Worm (Caenorhabditis elegans): Measurements from ENCODE around the gene nrde-1.

nrde-1 gene

DNA sequence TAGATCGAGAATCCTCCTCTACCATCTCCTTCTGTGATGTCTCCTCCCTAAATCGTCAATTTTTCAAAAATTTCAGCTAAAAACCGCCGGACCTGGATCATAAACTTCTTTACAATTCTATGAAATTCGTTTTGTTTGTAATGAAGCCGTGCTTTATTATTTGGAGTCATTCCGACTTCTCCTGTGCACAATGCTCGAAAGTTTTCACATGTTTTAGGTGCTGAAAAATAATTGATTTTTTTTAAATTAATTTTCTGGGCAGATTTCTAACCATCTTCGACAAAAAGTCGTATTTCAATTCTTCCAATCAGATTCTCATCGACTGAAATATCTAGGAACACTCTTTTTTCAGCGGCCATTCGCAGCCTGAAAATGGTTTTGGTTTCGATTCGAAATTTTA is 14.0 kb upstream of the nrde-1 start, which contains the start of gene cyn-9:
Gene cyn-9, minus strand, starts transcription at position 366 of the 400 bp plus-strand sequence.
- TF ChIP-seq nhr-23 (tag; optimal IDR thresholded peaks at IDR 0.05) = peak; percentile 54
- TF ChIP-seq nhr-43 (tag; optimal IDR thresholded peaks at IDR 0.05; ENCODE audit: poor library complexity, severe bottlenecking) = peak; percentile 26
- no peak for TF ChIP-seq nhr-25 (tag; optimal IDR thresholded peaks at IDR 0.05)
- TF ChIP-seq ztf-4 (tag; optimal IDR thresholded peaks at IDR 0.05) = no peak
- peak; percentile 25 for TF ChIP-seq ceh-28 (tag; optimal IDR thresholded peaks at IDR 0.05)

DNA sequence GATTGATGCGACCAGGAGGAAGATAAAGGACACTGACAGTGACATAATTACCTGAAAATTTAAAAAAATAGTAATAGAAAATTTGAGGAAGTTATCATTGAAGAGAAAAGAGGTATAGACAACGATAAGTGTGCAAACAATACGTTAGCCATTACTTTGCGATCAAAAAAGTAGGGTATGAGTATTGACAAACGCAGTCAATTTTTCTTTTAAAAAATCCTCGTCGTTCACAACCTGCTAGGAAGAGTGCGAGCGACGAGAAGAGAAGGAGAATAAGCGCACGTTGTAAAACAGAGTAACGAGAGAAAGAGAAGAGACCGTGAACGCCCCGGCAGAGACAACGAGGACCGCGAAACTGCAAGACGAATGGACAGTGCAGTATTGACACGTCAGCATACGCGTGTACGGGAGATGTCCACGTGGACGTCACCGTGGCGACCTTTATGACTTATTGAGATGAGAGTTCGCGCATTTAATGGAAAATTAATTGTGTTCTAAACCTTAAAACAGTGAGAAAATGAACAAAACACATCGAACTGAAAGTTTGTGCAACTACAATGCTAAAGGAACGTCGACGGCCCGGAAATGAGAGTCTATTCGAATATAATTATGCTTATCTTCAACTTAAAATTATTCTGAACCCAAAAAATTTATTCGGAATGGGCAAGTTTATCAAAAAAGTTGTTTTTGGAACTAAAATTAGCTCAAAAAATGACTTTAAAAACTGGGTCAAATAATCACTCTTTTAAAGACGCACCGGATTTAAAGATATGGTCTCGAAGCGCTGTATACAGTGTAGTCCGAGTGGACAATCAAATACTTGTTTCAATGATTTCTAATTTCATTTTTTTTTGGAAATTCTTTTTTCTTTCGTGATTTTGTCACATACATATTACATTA is 11.6 kb upstream of the nrde-1 start, which contains the start of the genes pdi-1 and C14B1.2:
Gene pdi-1, minus strand, starts transcription at position 51 of the 900 bp plus-strand sequence.
Gene C14B1.2, plus strand, starts transcription at position 850 of the 900 bp plus-strand sequence.
- no peak for TF ChIP-seq R02D3.7 (tag; optimal IDR thresholded peaks at IDR 0.05)
- TF ChIP-seq lin-15B (tag; optimal IDR thresholded peaks at IDR 0.05) = peak; percentile 65
- no peak for TF ChIP-seq unc-62 (GFP tag; optimal IDR thresholded peaks at IDR 0.05)
- no peak for TF ChIP-seq skn-1 (tag; optimal IDR thresholded peaks at IDR 0.05)
- TF ChIP-seq nhr-28 (tag; optimal IDR thresholded peaks at IDR 0.05) = no peak
- TF ChIP-seq nfya-1 (tag; optimal IDR thresholded peaks at IDR 0.05; ENCODE audit: insufficient read depth) = peak; percentile 92
- no peak for TF ChIP-seq ama-1 (optimal IDR thresholded peaks at IDR 0.05)
- TF ChIP-seq ceh-82 (tag; optimal IDR thresholded peaks at IDR 0.05) = no peak
- no peak for TF ChIP-seq fkh-2 (tag; optimal IDR thresholded peaks at IDR 0.05)
- TF ChIP-seq snpc-4 (tag; optimal IDR thresholded peaks at IDR 0.05) = peak; percentile 33
- TF ChIP-seq sea-2 (GFP tag; optimal IDR thresholded peaks at IDR 0.05) = no peak
- TF ChIP-seq fos-1 (tag; optimal IDR thresholded peaks at IDR 0.05) = peak; percentile 28
- TF ChIP-seq mdl-1 (tag; optimal IDR thresholded peaks at IDR 0.05) = peak; percentile 5
- peak; percentile 67 for TF ChIP-seq nhr-43 (tag; optimal IDR thresholded peaks at IDR 0.05; ENCODE audit: poor library complexity, severe bottlenecking)
- peak; percentile 29 for TF ChIP-seq pqm-1 (tag; optimal IDR thresholded peaks at IDR 0.05)
- TF ChIP-seq zag-1 (tag; optimal IDR thresholded peaks at IDR 0.05) = no peak
- TF ChIP-seq ztf-4 (tag; optimal IDR thresholded peaks at IDR 0.05) = no peak
- TF ChIP-seq nhr-25 (tag; optimal IDR thresholded peaks at IDR 0.05) = peak; percentile 79
- peak; percentile 83 for TF ChIP-seq pha-4 (tag; optimal IDR thresholded peaks at IDR 0.05)
- TF ChIP-seq elt-2 (tag; optimal IDR thresholded peaks at IDR 0.05) = peak; percentile 44
- peak; percentile 16 for TF ChIP-seq jun-1 (tag; optimal IDR thresholded peaks at IDR 0.05)
- TF ChIP-seq nhr-23 (tag; optimal IDR thresholded peaks at IDR 0.05) = peak; percentile 21
- TF ChIP-seq lsy-12 (tag; optimal IDR thresholded peaks at IDR 0.05) = peak; percentile 29
- peak; percentile 0 for TF ChIP-seq lin-39 (tag; optimal IDR thresholded peaks at IDR 0.05)
- peak; percentile 20 for TF ChIP-seq ceh-28 (tag; optimal IDR thresholded peaks at IDR 0.05)
- TF ChIP-seq elt-1 (tag; optimal IDR thresholded peaks at IDR 0.05) = no peak
- no peak for TF ChIP-seq hmg-11 (tag; optimal IDR thresholded peaks at IDR 0.05)

DNA sequence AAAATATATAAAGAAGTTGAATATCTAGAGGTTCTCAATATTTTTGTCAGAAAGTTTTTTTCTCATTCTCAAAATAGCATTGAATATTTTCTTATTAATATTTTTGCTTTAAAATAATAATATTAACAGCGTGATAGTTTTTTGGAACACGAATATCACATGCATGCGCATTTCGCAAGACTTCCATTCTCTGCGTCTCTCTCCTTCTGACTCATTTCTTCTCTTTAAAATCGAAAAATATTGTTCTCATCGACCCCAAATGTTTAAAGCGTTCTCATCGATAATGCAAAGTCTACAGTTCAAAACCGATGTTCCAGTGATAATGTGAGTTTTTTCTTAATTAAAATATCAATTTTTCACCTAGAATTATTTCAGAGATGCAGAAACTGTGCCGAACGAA is 9.9 kb upstream of the nrde-1 start, which contains the start of gene C14B1.3:
Gene C14B1.3, plus strand, starts transcription at position 168 of the 400 bp plus-strand sequence.
- TF ChIP-seq lin-15B (tag; optimal IDR thresholded peaks at IDR 0.05) (peak; percentile 20), elt-3 (tag; optimal IDR thresholded peaks at IDR 0.05) (no peak), nfya-1 (tag; optimal IDR thresholded peaks at IDR 0.05; ENCODE audit: insufficient read depth) (peak; percentile 65), jun-1 (tag; optimal IDR thresholded peaks at IDR 0.05) (peak; percentile 69), ceh-82 (tag; optimal IDR thresholded peaks at IDR 0.05) (no peak), pha-4 (tag; optimal IDR thresholded peaks at IDR 0.05) (peak; percentile 50), ama-1 (optimal IDR thresholded peaks at IDR 0.05) (peak; percentile 1), snpc-4 (tag; optimal IDR thresholded peaks at IDR 0.05) (peak; percentile 12), elt-2 (tag; optimal IDR thresholded peaks at IDR 0.05) (peak; percentile 21), nhr-23 (tag; optimal IDR thresholded peaks at IDR 0.05) (peak; percentile 45), ZK546.5 (tag; optimal IDR thresholded peaks at IDR 0.05) (no peak)

DNA sequence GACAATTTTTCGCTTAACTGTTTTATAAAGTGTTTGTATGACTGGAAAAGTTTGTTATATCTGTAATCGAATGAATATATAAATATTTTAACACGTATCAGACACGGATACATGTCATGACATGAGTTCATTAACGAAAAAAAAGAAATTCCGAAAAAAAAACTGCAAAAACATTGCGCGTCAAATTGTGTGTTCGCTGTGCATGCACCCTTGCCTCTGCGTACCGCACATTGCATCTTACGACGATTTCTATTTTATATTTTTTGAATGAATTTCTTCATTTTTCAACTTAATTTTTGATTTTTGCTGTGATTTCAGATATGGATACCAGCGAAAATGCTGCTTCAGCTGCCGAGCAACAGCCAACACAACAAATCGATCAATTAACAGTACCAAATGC is 8.3 kb upstream of the nrde-1 start, which contains the start of gene wdr-5.1:
Gene wdr-5.1, plus strand, starts transcription at position 319 of the 400 bp plus-strand sequence.
- TF ChIP-seq egl-27 (tag; optimal IDR thresholded peaks at IDR 0.05) = no peak
- peak; percentile 48 for TF ChIP-seq nhr-43 (tag; optimal IDR thresholded peaks at IDR 0.05; ENCODE audit: poor library complexity, severe bottlenecking)
- no peak for TF ChIP-seq eor-1 (tag; optimal IDR thresholded peaks at IDR 0.05)
- TF ChIP-seq mml-1 (tag; optimal IDR thresholded peaks at IDR 0.05) = no peak
- peak; percentile 43 for TF ChIP-seq lin-15B (tag; optimal IDR thresholded peaks at IDR 0.05)
- TF ChIP-seq nhr-76 (tag; optimal IDR thresholded peaks at IDR 0.05) = no peak
- TF ChIP-seq fkh-2 (tag; optimal IDR thresholded peaks at IDR 0.05) = no peak
- no peak for TF ChIP-seq daf-12 (tag; optimal IDR thresholded peaks at IDR 0.05)
- TF ChIP-seq sea-2 (GFP tag; optimal IDR thresholded peaks at IDR 0.05) = no peak
- no peak for TF ChIP-seq unc-62 (GFP tag; optimal IDR thresholded peaks at IDR 0.05)
- TF ChIP-seq skn-1 (tag; optimal IDR thresholded peaks at IDR 0.05) = no peak
- peak; percentile 46 for TF ChIP-seq hmg-11 (tag; optimal IDR thresholded peaks at IDR 0.05)
- no peak for TF ChIP-seq nhr-28 (tag; optimal IDR thresholded peaks at IDR 0.05)
- no peak for TF ChIP-seq nhr-237 (tag; optimal IDR thresholded peaks at IDR 0.05)
- no peak for TF ChIP-seq fos-1 (tag; optimal IDR thresholded peaks at IDR 0.05)
- no peak for TF ChIP-seq unc-39 (tag; optimal IDR thresholded peaks at IDR 0.05)
- peak; percentile 30 for TF ChIP-seq nhr-25 (tag; optimal IDR thresholded peaks at IDR 0.05)
- no peak for TF ChIP-seq ztf-11 (tag; optimal IDR thresholded peaks at IDR 0.05)
- TF ChIP-seq jun-1 (tag; optimal IDR thresholded peaks at IDR 0.05) = no peak
- no peak for TF ChIP-seq ceh-82 (tag; optimal IDR thresholded peaks at IDR 0.05)
- no peak for TF ChIP-seq pqm-1 (tag; optimal IDR thresholded peaks at IDR 0.05)
- no peak for TF ChIP-seq nhr-12 (tag; optimal IDR thresholded peaks at IDR 0.05)
- no peak for TF ChIP-seq lsy-12 (tag; optimal IDR thresholded peaks at IDR 0.05)
- no peak for TF ChIP-seq elt-2 (tag; optimal IDR thresholded peaks at IDR 0.05)
- TF ChIP-seq nhr-23 (tag; optimal IDR thresholded peaks at IDR 0.05) = peak; percentile 52
- TF ChIP-seq lin-39 (tag; optimal IDR thresholded peaks at IDR 0.05) = no peak
- no peak for TF ChIP-seq tbx-2 (tag; optimal IDR thresholded peaks at IDR 0.05)
- no peak for TF ChIP-seq nhr-67 (tag; optimal IDR thresholded peaks at IDR 0.05)
- TF ChIP-seq ceh-16 (tag; optimal IDR thresholded peaks at IDR 0.05) = no peak

All from whole organism, L3 larva.